Worm (Caenorhabditis elegans): ENCODE measurements around the gene F35G2.3.

The F35G2.3 gene

DNA sequence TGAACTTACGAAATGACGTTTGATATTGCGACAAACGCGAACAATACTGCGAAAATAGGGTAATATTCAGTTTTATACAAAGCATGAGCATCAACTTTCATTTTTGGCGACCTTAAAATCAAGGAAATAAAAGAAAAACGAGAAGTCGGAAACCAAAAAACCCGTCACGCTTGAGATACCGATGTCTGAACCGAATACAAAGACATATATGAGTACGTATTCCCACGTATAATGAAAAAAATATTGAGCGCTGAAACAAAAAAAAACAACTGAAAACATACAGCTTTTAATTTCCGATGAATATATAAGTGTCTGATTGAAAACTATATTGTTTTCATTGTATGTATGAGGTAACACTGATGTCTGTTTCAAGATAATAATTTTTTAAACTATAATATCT lies 20.3 kb downstream of the F35G2.3 start, which contains the start of gene sre-18:
TSS of gene sre-18 (minus strand) at position 101 of the 400 bp plus-strand sequence.
- TF ChIP-seq hlh-1 (tag; optimal IDR thresholded peaks at IDR 0.05) (no peak), nhr-28 (tag; optimal IDR thresholded peaks at IDR 0.05) (no peak), zip-8 (tag; optimal IDR thresholded peaks at IDR 0.05) (no peak), nhr-2 (tag; optimal IDR thresholded peaks at IDR 0.05) (no peak), drap-1 (GFP tag; optimal IDR thresholded peaks at IDR 0.05) (no peak), flh-1 (GFP tag; optimal IDR thresholded peaks at IDR 0.05) (no peak), ceh-83 (GFP tag; optimal IDR thresholded peaks at IDR 0.05) (no peak), mep-1 (tag; optimal IDR thresholded peaks at IDR 0.05) (no peak), unc-120 (tag; optimal IDR thresholded peaks at IDR 0.05; ENCODE audit: poor library complexity, severe bottlenecking) (no peak), mab-5 (tag; optimal IDR thresholded peaks at IDR 0.05) (no peak), nhr-237 (tag; optimal IDR thresholded peaks at IDR 0.05) (no peak), unc-39 (tag; optimal IDR thresholded peaks at IDR 0.05) (no peak), sem-2 (GFP tag; optimal IDR thresholded peaks at IDR 0.05) (no peak), M03D4.4 (tag; optimal IDR thresholded peaks at IDR 0.05) (no peak), lsy-2 (tag; optimal IDR thresholded peaks at IDR 0.05) (no peak), bed-3 (GFP tag; optimal IDR thresholded peaks at IDR 0.05) (no peak), lin-32 (GFP tag; optimal IDR thresholded peaks at IDR 0.05) (no peak), pha-4 (tag; optimal IDR thresholded peaks at IDR 0.05) (no peak), elt-1 (tag; optimal IDR thresholded peaks at IDR 0.05; ENCODE audit: borderline replicate concordance, insufficient read depth) (no peak), snpc-4 (tag; optimal IDR thresholded peaks at IDR 0.05) (no peak)

DNA sequence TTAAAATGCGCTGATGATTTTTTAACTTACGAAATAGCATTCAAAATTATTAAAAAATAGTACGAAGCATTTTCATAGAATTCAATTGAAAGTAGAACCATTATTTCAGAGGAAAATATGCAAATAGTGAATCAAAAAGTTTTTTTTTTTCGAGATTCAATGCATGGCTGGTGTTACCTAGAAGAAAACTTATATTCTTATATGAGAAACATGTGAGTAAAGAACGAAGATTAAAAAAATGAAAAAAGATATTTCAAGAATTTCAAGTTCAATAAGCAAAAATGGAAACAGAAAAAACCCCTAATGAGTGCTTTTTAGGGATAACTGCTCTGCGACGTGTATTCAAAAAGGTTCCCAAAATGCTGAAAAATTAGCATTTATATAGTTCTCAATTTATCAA lies 26.6 kb downstream of the F35G2.3 start, which contains the start of gene sre-16:
TSS of gene sre-16 (minus strand) at position 101 of the 400 bp plus-strand sequence.
- TF ChIP-seq flh-1 (GFP tag; optimal IDR thresholded peaks at IDR 0.05) (no peak), elt-1 (tag; optimal IDR thresholded peaks at IDR 0.05; ENCODE audit: borderline replicate concordance, insufficient read depth) (no peak), M03D4.4 (tag; optimal IDR thresholded peaks at IDR 0.05) (no peak), blmp-1 (tag; optimal IDR thresholded peaks at IDR 0.05) (no peak), ces-1 (GFP tag; optimal IDR thresholded peaks at IDR 0.05) (no peak), ceh-39 (tag; optimal IDR thresholded peaks at IDR 0.05) (no peak), lsy-2 (tag; optimal IDR thresholded peaks at IDR 0.05) (no peak), zip-8 (tag; optimal IDR thresholded peaks at IDR 0.05) (no peak), drap-1 (GFP tag; optimal IDR thresholded peaks at IDR 0.05) (no peak), unc-120 (tag; optimal IDR thresholded peaks at IDR 0.05; ENCODE audit: poor library complexity, severe bottlenecking) (no peak), unc-62 (GFP tag; optimal IDR thresholded peaks at IDR 0.05) (no peak), nhr-12 (tag; optimal IDR thresholded peaks at IDR 0.05) (no peak), cnd-1 (tag; optimal IDR thresholded peaks at IDR 0.05) (no peak), sptf-1 (tag; optimal IDR thresholded peaks at IDR 0.05) (no peak), lin-32 (GFP tag; optimal IDR thresholded peaks at IDR 0.05) (no peak), mep-1 (tag; optimal IDR thresholded peaks at IDR 0.05) (no peak)

DNA sequence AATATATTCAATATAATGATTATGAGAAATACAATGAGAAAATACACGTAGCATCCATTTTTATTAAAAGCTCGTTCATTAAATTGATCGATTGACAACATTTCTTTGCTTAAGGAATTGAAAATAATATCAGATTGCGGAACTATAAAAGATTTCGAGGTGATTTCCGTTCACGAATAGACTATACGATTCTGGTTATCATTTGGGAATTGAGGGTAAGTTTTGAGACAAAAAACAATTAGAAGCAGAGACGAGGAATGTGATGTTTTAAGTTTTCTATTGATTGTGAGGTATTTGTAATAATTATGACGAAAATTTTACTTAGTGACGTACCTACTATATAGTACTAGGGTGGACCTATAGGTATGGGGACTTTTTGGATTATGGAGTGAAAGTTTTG lies 29.4 kb downstream of the F35G2.3 start, which contains the start of gene sre-19:
TSS of gene sre-19 (minus strand) at position 101 of the 400 bp plus-strand sequence.
- no peak for TF ChIP-seq ham-2 (GFP tag; optimal IDR thresholded peaks at IDR 0.05)
- TF ChIP-seq flh-1 (GFP tag; optimal IDR thresholded peaks at IDR 0.05), result no peak
- no peak for TF ChIP-seq pha-4 (tag; optimal IDR thresholded peaks at IDR 0.05)
- TF ChIP-seq ztf-11 (tag; optimal IDR thresholded peaks at IDR 0.05), result no peak
- TF ChIP-seq lin-13 (tag; optimal IDR thresholded peaks at IDR 0.05), result no peak
- no peak for TF ChIP-seq ces-1 (GFP tag; optimal IDR thresholded peaks at IDR 0.05)
- TF ChIP-seq drap-1 (GFP tag; optimal IDR thresholded peaks at IDR 0.05), result no peak
- TF ChIP-seq blmp-1 (tag; optimal IDR thresholded peaks at IDR 0.05), result no peak
- TF ChIP-seq nhr-237 (tag; optimal IDR thresholded peaks at IDR 0.05), result no peak
- no peak for TF ChIP-seq sem-2 (GFP tag; optimal IDR thresholded peaks at IDR 0.05)
- no peak for TF ChIP-seq mab-5 (tag; optimal IDR thresholded peaks at IDR 0.05)
- TF ChIP-seq M03D4.4 (tag; optimal IDR thresholded peaks at IDR 0.05), result no peak
- TF ChIP-seq hlh-1 (tag; optimal IDR thresholded peaks at IDR 0.05), result no peak
- TF ChIP-seq nhr-28 (tag; optimal IDR thresholded peaks at IDR 0.05), result no peak
- TF ChIP-seq nhr-2 (tag; optimal IDR thresholded peaks at IDR 0.05), result no peak

DNA sequence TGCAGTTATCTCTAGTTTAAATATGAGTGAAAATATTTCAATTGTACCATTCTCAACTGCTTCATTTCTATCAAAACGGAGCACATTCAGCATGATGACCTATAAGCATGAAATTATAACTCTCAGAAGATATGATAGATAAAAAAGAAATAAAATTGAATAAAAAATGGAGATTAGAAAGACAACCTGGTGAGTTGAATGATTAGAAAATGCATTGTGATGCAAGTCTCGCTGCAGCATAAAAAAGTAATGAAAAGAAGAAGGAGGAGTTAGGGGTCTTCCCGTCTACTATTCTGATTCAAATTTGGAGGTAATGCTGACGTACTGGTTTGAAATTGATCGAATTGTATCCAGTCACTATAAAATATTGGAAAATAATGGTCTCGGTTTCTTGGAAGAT lies 35.3 kb downstream of the F35G2.3 start, which contains the start of gene sre-15:
TSS of gene sre-15 (minus strand) at position 101 of the 400 bp plus-strand sequence.
- TF ChIP-seq zip-8 (tag; optimal IDR thresholded peaks at IDR 0.05) (no peak), mep-1 (tag; optimal IDR thresholded peaks at IDR 0.05) (no peak)

DNA sequence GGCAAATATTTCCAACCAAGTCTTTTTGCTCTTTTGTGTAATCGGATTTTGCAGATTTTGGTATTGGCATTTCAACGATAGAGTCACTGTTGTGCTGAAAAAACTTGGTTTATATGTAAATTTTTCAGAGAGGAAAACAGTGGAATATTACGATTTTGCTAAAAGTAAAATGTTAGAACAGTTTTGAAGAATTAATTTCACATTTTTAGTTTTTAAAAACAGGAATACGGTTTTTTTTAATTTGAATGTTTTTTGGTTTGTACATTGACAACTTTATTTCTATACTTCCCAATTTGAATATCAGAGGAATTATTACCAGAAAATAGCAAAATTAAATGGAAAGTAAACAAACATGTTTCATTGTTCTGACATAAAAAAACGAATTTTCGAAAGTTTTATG lies 43.2 kb downstream of the F35G2.3 start, which contains the start of gene dnj-26:
TSS of gene dnj-26 (minus strand) at position 101 of the 400 bp plus-strand sequence.
- no peak for TF ChIP-seq lin-13 (tag; optimal IDR thresholded peaks at IDR 0.05)
- TF ChIP-seq ceh-39 (tag; optimal IDR thresholded peaks at IDR 0.05), result no peak
- no peak for TF ChIP-seq zip-8 (tag; optimal IDR thresholded peaks at IDR 0.05)
- TF ChIP-seq pha-4 (tag; optimal IDR thresholded peaks at IDR 0.05), result no peak
- no peak for TF ChIP-seq nhr-12 (tag; optimal IDR thresholded peaks at IDR 0.05)
- no peak for TF ChIP-seq hlh-1 (tag; optimal IDR thresholded peaks at IDR 0.05)

All from whole organism, mixed stage, embryonic.